Worm (Caenorhabditis elegans) whole organism, L2 larva: Measurements from ENCODE around the gene acdh-13.

Experiments used
- dmd-4 ChIP-seq: sonication (generic microtip); optimal IDR thresholded peaks from 2 replicates; lab custom pipeline; 2017; ENCODE audit warnings: missing biosample characterization, missing genetic modification characterization
- elt-1 ChIP-seq: fragments of 150-350 bp; optimal IDR thresholded peaks from 2 replicates; lab custom pipeline; 2014; ENCODE audit warnings: missing biosample characterization, missing genetic modification characterization
- mab-5 ChIP-seq: fragments of 150-350 bp; optimal IDR thresholded peaks from 2 replicates; lab custom pipeline; 2014; ENCODE audit warnings: missing biosample characterization, missing genetic modification characterization
- nhr-11 ChIP-seq: fragments of 150-350 bp; optimal IDR thresholded peaks from 2 replicates; lab custom pipeline; 2014; ENCODE audit warnings: missing biosample characterization, missing genetic modification characterization
- nhr-237 ChIP-seq: fragments of 150-350 bp; optimal IDR thresholded peaks from 2 replicates; lab custom pipeline; 2014; ENCODE audit warnings: missing biosample characterization, missing genetic modification characterization
- nhr-77 ChIP-seq: fragments of 150-350 bp; optimal IDR thresholded peaks from 2 replicates; lab custom pipeline; 2014; ENCODE audit warnings: missing biosample characterization, missing genetic modification characterization
- skn-1 ChIP-seq: sonication (generic microtip); optimal IDR thresholded peaks from 2 replicates; lab custom pipeline; 2017; ENCODE audit warnings: missing biosample characterization, missing genetic modification characterization
- unc-62 ChIP-seq: fragments of 150-350 bp; optimal IDR thresholded peaks from 2 replicates; lab custom pipeline; 2014; ENCODE audit warnings: missing biosample characterization, missing genetic modification reagents, missing genetic modification characterization

ce11 chrIV:8475030-8475679 lies 23.5 kb downstream of the acdh-13 start:
- TF ChIP-seq elt-1 (tag; lab: Kevin White, UChicago) (no peak), mab-5 (tag; lab: Kevin White, UChicago) (no peak), skn-1 (tag; lab: Kevin White, UChicago) (no peak), unc-62 (no peak), nhr-77 (tag; lab: Kevin White, UChicago) (no peak), nhr-11 (tag; lab: Kevin White, UChicago) (no peak), dmd-4 (no peak), nhr-237 (tag; lab: Kevin White, UChicago) (no peak)
